Worm (Caenorhabditis elegans) whole organism, L4 larva: ENCODE results near the gene srw-77.

ENCODE experiments used
- F49E8.2 ChIP-seq: sonication (generic microtip); optimal IDR thresholded peaks from 2 replicates; lab custom pipeline; 2016; ENCODE audit warnings: missing compliant biosample characterization, mild to moderate bottlenecking, missing genetic modification characterization, borderline replicate concordance
- ama-1 ChIP-seq: fragments of 150-350 bp; optimal IDR thresholded peaks from 2 replicates; lab custom pipeline; 2014; ENCODE audit warnings: inconsistent platforms, mixed read lengths
- dve-1 ChIP-seq: sonication (generic microtip); optimal IDR thresholded peaks from 2 replicates; lab custom pipeline; 2017; ENCODE audit warnings: antibody characterized with exemption, mild to moderate bottlenecking, missing genetic modification characterization, missing compliant biosample characterization; ENCODE audit not compliant: insufficient read depth
- egl-27 ChIP-seq: sonication (generic microtip); optimal IDR thresholded peaks from 3 replicates; lab custom pipeline; 2017; ENCODE audit warnings: missing biosample characterization, missing genetic modification reagents, missing genetic modification characterization
- lin-38 ChIP-seq: fragments of 200-800 bp; sonication (Bioruptor generic); IDR thresholded peaks from 2 replicates; pipeline ENCODE4 v1.3.6; 2022; ENCODE audit warnings: missing genetic modification reagents, missing genetic modification characterization, missing compliant biosample characterization
- lsy-2 ChIP-seq, 2 experiments: fragments of 150-350 bp in 1 of 2; sonication (generic microtip) in 1 of 2; optimal IDR thresholded peaks; 2 replicates each; lab custom pipeline; 2014 to 2017; ENCODE audit warnings: missing biosample characterization in 2 of 2, missing genetic modification characterization in 2 of 2
- mdl-1 ChIP-seq, 2 experiments: fragments of 150-350 bp in 1 of 2; sonication (generic microtip) in 1 of 2; optimal IDR thresholded peaks; 2 replicates each; lab custom pipeline; 2014 to 2017; ENCODE audit warnings: missing biosample characterization in 2 of 2, missing genetic modification characterization in 2 of 2
- mxl-2 ChIP-seq: fragments of 200-800 bp; sonication (Bioruptor generic); conservative IDR thresholded peaks from 2 replicates; pipeline ENCODE4 v1.3.6; 2022; ENCODE audit warnings: missing genetic modification reagents, missing genetic modification characterization, missing compliant biosample characterization
- nhr-237 ChIP-seq: sonication (generic microtip); optimal IDR thresholded peaks from 2 replicates; lab custom pipeline; 2017; ENCODE audit warnings: missing biosample characterization, missing genetic modification characterization
- nhr-25 ChIP-seq: sonication (generic microtip); optimal IDR thresholded peaks from 2 replicates; lab custom pipeline; 2017; ENCODE audit warnings: missing genetic modification characterization, mild to moderate bottlenecking, missing compliant biosample characterization, antibody characterized with exemption, moderate library complexity, borderline replicate concordance; ENCODE audit not compliant: insufficient read depth
- nhr-77 ChIP-seq: fragments of 150-350 bp; optimal IDR thresholded peaks from 2 replicates; lab custom pipeline; 2014; ENCODE audit warnings: missing biosample characterization, missing genetic modification characterization

DNA sequence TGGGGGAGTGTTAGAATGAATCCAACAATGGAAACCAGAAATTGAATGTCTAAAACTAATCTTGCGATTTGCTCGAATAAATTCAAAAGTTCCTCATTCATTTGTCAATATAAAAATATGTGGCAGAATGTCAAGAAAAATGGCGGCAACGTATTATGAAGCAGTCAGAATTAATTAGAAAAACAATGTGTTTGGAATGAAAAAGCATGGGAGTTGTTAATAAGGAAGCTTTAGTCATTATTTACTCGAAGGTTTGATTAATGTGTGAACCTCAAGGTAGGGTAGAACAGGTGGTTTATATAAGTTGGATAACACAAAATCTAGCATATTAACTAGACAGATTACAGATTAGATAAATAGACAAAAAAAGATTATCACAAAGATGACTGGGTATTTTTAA lies 5.3 kb downstream of the srw-77 start, which contains the start of gene srw-76:
- no peak for TF ChIP-seq nhr-77 (tag; lab: Kevin White, UChicago)
- no peak for TF ChIP-seq nhr-237 (tag; lab: Kevin White, UChicago)
- no peak for TF ChIP-seq mdl-1 (tag; optimal IDR thresholded peaks at IDR 0.05; lab: Kevin White, UChicago)
- TF ChIP-seq lsy-2 (tag; optimal IDR thresholded peaks at IDR 0.05; lab: Kevin White, UChicago): no peak
- no peak for TF ChIP-seq nhr-25 (tag; lab: Kevin White, UChicago)
- no peak for TF ChIP-seq dve-1 (tag; lab: Kevin White, UChicago)
- no peak for TF ChIP-seq mxl-2 (GFP tag; lab: Robert Waterston, UW)
- TF ChIP-seq ama-1 (lab: Kevin White, UChicago): no peak
- no peak for TF ChIP-seq egl-27 (tag; lab: Kevin White, UChicago)
- TF ChIP-seq F49E8.2 (tag; lab: Kevin White, UChicago): no peak
- no peak for TF ChIP-seq lin-38 (GFP tag; lab: Robert Waterston, UW)
